Fruit fly (Drosophila melanogaster) whole organism, embryonic: Measurements from ENCODE around the gene CDase.

Experiments used
- BEAF-32 ChIP-seq: fragments of 200-800 bp; sonication (Bioruptor generic); optimal IDR thresholded peaks from 3 replicates; lab custom pipeline; 2017; ENCODE audit warnings: missing biosample characterization, missing genetic modification characterization, mild to moderate bottlenecking, moderate library complexity, missing genetic modification reagents
- BtbVII ChIP-seq: fragments of 200-800 bp; sonication (Bioruptor generic); optimal IDR thresholded peaks from 3 replicates; lab custom pipeline; 2017; ENCODE audit warnings: missing biosample characterization, mild to moderate bottlenecking, missing genetic modification characterization
- CG10431 ChIP-seq: fragments of 200-800 bp; sonication (Bioruptor generic); optimal IDR thresholded peaks from 3 replicates; lab custom pipeline; 2018; ENCODE audit warnings: missing biosample characterization, mild to moderate bottlenecking, missing genetic modification characterization
- CG11247 ChIP-seq: fragments of 200-800 bp; sonication (Bioruptor generic); IDR thresholded peaks from 2 replicates; pipeline ENCODE4 v1.3.6; 2022; ENCODE audit warnings: missing biosample characterization, missing genetic modification characterization
- CG11398 ChIP-seq: fragments of 200-800 bp; sonication (Bioruptor generic); optimal IDR thresholded peaks from 2 replicates; lab custom pipeline; 2016; ENCODE audit warnings: missing biosample characterization, missing genetic modification characterization
- CG11504 ChIP-seq: fragments of 200-800 bp; sonication (Bioruptor generic); optimal IDR thresholded peaks from 3 replicates; lab custom pipeline; 2019; ENCODE audit warnings: missing biosample characterization, mild to moderate bottlenecking, missing genetic modification characterization, moderate library complexity
- CG12155 ChIP-seq: fragments of 200-800 bp; sonication (Bioruptor generic); optimal IDR thresholded peaks from 3 replicates; lab custom pipeline; 2016; ENCODE audit warnings: missing biosample characterization, missing genetic modification characterization
- CG12236 ChIP-seq: fragments of 200-800 bp; sonication (Bioruptor generic); optimal IDR thresholded peaks from 2 replicates; lab custom pipeline; 2016; ENCODE audit warnings: missing biosample characterization, missing genetic modification characterization
- CG13424 ChIP-seq: fragments of 200-800 bp; sonication (Bioruptor generic); optimal IDR thresholded peaks from 2 replicates; lab custom pipeline; 2019; ENCODE audit warnings: missing biosample characterization, mild to moderate bottlenecking, missing genetic modification characterization, moderate library complexity
- CG14441 ChIP-seq: fragments of 200-800 bp; sonication (Bioruptor generic); IDR thresholded peaks from 2 replicates; pipeline ENCODE4 v1.3.6; 2022; ENCODE audit warnings: missing biosample characterization, missing genetic modification characterization
- CG17802 ChIP-seq: fragments of 200-800 bp; sonication (Bioruptor generic); optimal IDR thresholded peaks from 2 replicates; lab custom pipeline; 2018; ENCODE audit warnings: missing biosample characterization, mild to moderate bottlenecking, missing genetic modification characterization, moderate library complexity
- CG18599 ChIP-seq: fragments of 200-800 bp; sonication (Bioruptor generic); optimal IDR thresholded peaks from 3 replicates; lab custom pipeline; 2017; ENCODE audit warnings: missing biosample characterization, missing genetic modification characterization, mild to moderate bottlenecking, moderate library complexity, missing genetic modification reagents
- CG32772 ChIP-seq: fragments of 200-800 bp; sonication (Bioruptor generic); IDR thresholded peaks from 2 replicates; pipeline ENCODE4 v1.3.6; 2022; ENCODE audit warnings: missing biosample characterization, missing genetic modification characterization
- CG33213 ChIP-seq: fragments of 200-800 bp; sonication (Bioruptor generic); optimal IDR thresholded peaks from 3 replicates; lab custom pipeline; 2016; ENCODE audit warnings: missing biosample characterization, missing genetic modification characterization
- CG4328 ChIP-seq: fragments of 200-800 bp; sonication (Bioruptor generic); optimal IDR thresholded peaks from 3 replicates; lab custom pipeline; 2017; ENCODE audit warnings: missing biosample characterization, missing genetic modification reagents, missing genetic modification characterization
- CG43689 ChIP-seq: fragments of 200-800 bp; sonication (Bioruptor generic); IDR thresholded peaks from 2 replicates; pipeline ENCODE4 v1.3.6; 2022; ENCODE audit warnings: missing biosample characterization, missing genetic modification characterization
- CG4617 ChIP-seq: fragments of 200-800 bp; sonication (Bioruptor generic); optimal IDR thresholded peaks from 3 replicates; lab custom pipeline; 2016; ENCODE audit warnings: missing biosample characterization, missing genetic modification characterization, borderline replicate concordance
- CG4707 ChIP-seq: fragments of 200-800 bp; sonication (Bioruptor generic); optimal IDR thresholded peaks from 2 replicates; lab custom pipeline; 2018; ENCODE audit warnings: missing biosample characterization, mild to moderate bottlenecking, missing genetic modification characterization, moderate library complexity
- CG5245 ChIP-seq: fragments of 200-800 bp; sonication (Bioruptor generic); optimal IDR thresholded peaks from 3 replicates; lab custom pipeline; 2016; ENCODE audit warnings: missing biosample characterization, missing genetic modification characterization
- CG8478 ChIP-seq: fragments of >200 bp; optimal IDR thresholded peaks from 2 replicates; lab custom pipeline; 2018
- CG9932 ChIP-seq: fragments of 200-800 bp; sonication (Bioruptor generic); IDR thresholded peaks from 2 replicates; pipeline ENCODE4 v1.3.6; 2022; ENCODE audit warnings: missing biosample characterization, missing genetic modification characterization
- CoRest ChIP-seq: fragments of 200-800 bp; sonication (Bioruptor generic); optimal IDR thresholded peaks from 3 replicates; lab custom pipeline; 2018; ENCODE audit warnings: missing biosample characterization, mild to moderate bottlenecking, missing genetic modification characterization, moderate library complexity
- D19A ChIP-seq: fragments of 200-800 bp; optimal IDR thresholded peaks from 3 replicates; lab custom pipeline; 2019; ENCODE audit warnings: missing biosample characterization, mild to moderate bottlenecking, missing genetic modification characterization, moderate library complexity
- Dp ChIP-seq: fragments of 200-800 bp; sonication (Bioruptor generic); optimal IDR thresholded peaks from 2 replicates; lab custom pipeline; 2018; ENCODE audit warnings: missing biosample characterization, mild to moderate bottlenecking, missing genetic modification characterization, moderate library complexity
- Drgx ChIP-seq: fragments of 200-800 bp; sonication (Bioruptor generic); IDR thresholded peaks from 2 replicates; pipeline ENCODE4 v1.3.6; 2022; ENCODE audit warnings: missing biosample characterization, missing genetic modification characterization
- Hsf ChIP-seq: fragments of 200-800 bp; sonication (Bioruptor generic); optimal IDR thresholded peaks from 3 replicates; lab custom pipeline; 2016; ENCODE audit warnings: missing biosample characterization, missing genetic modification characterization
- Mes4 ChIP-seq: fragments of 200-800 bp; sonication (Bioruptor generic); optimal IDR thresholded peaks from 2 replicates; lab custom pipeline; 2016; ENCODE audit warnings: missing biosample characterization, missing genetic modification characterization
- Neu2 ChIP-seq: fragments of 200-800 bp; sonication (Bioruptor generic); optimal IDR thresholded peaks from 3 replicates; lab custom pipeline; 2016; ENCODE audit warnings: missing biosample characterization, missing genetic modification characterization, borderline replicate concordance
- Oli ChIP-seq: fragments of 200-800 bp; sonication (Bioruptor generic); optimal IDR thresholded peaks from 2 replicates; lab custom pipeline; 2018; ENCODE audit warnings: missing biosample characterization, mild to moderate bottlenecking, missing genetic modification characterization, moderate library complexity
- PHDP ChIP-seq: fragments of 200-800 bp; sonication (Bioruptor generic); optimal IDR thresholded peaks from 3 replicates; lab custom pipeline; 2018; ENCODE audit warnings: missing biosample characterization, mild to moderate bottlenecking, missing genetic modification characterization, moderate library complexity
- Trl ChIP-seq, 3 experiments: fragments of >200 bp in 2 of 3; fragments of 200-800 bp in 1 of 3; sonication (Bioruptor generic) in 1 of 3; optimal IDR thresholded peaks; 2 replicates in 1 of 3; 3 replicates in 2 of 3; lab custom pipeline; 2016 to 2017; ENCODE audit warnings: missing biosample characterization in 1 of 3, missing genetic modification characterization in 1 of 3
- ac ChIP-seq: fragments of 200-800 bp; sonication (Bioruptor generic); optimal IDR thresholded peaks from 3 replicates; lab custom pipeline; 2017; ENCODE audit warnings: missing biosample characterization, mild to moderate bottlenecking, missing genetic modification characterization
- aop ChIP-seq: fragments of 200-800 bp; sonication (Bioruptor generic); IDR thresholded peaks from 2 replicates; pipeline ENCODE4 v1.3.6; 2022; ENCODE audit warnings: missing biosample characterization, missing genetic modification characterization
- bigmax ChIP-seq: fragments of 200-800 bp; sonication (Bioruptor generic); optimal IDR thresholded peaks from 2 replicates; lab custom pipeline; 2018; ENCODE audit warnings: missing biosample characterization, mild to moderate bottlenecking, missing genetic modification characterization
- cad ChIP-seq: fragments of >200 bp; optimal IDR thresholded peaks from 2 replicates; lab custom pipeline; 2017; ENCODE audit warnings: missing biosample characterization, missing genetic modification characterization
- crc ChIP-seq: fragments of 200-800 bp; sonication (Bioruptor generic); optimal IDR thresholded peaks from 2 replicates; lab custom pipeline; 2016; ENCODE audit warnings: missing biosample characterization, missing genetic modification characterization
- croc ChIP-seq: fragments of 200-800 bp; sonication (Bioruptor generic); conservative IDR thresholded peaks from 3 replicates; pipeline ENCODE4 v1.3.6; 2022; ENCODE audit warnings: missing biosample characterization, missing genetic modification characterization
- dan ChIP-seq: fragments of 200-800 bp; sonication (Bioruptor generic); IDR thresholded peaks from 2 replicates; pipeline ENCODE4 v1.3.6; 2022; ENCODE audit warnings: missing biosample characterization, missing genetic modification characterization
- dmrt99B ChIP-seq: fragments of 200-800 bp; sonication (Bioruptor generic); optimal IDR thresholded peaks from 2 replicates; lab custom pipeline; 2018; ENCODE audit warnings: missing biosample characterization, mild to moderate bottlenecking, missing genetic modification characterization, moderate library complexity
- exex ChIP-seq: fragments of 200-800 bp; sonication (Bioruptor generic); optimal IDR thresholded peaks from 4 replicates; lab custom pipeline; 2018; ENCODE audit warnings: missing biosample characterization, mild to moderate bottlenecking, missing genetic modification characterization, moderate library complexity
- fu2 ChIP-seq: fragments of 200-800 bp; sonication (Bioruptor generic); optimal IDR thresholded peaks from 2 replicates; lab custom pipeline; 2016; ENCODE audit warnings: missing biosample characterization, missing genetic modification characterization
- gsb ChIP-seq: fragments of 200-800 bp; sonication (Bioruptor generic); IDR thresholded peaks from 2 replicates; pipeline ENCODE4 v1.3.6; 2022; ENCODE audit warnings: missing biosample characterization, missing genetic modification characterization
- kah ChIP-seq: fragments of 200-800 bp; sonication (Bioruptor generic); optimal IDR thresholded peaks from 2 replicates; lab custom pipeline; 2018; ENCODE audit warnings: missing biosample characterization, mild to moderate bottlenecking, missing genetic modification characterization
- kay ChIP-seq: fragments of 200-800 bp; sonication (Bioruptor generic); optimal IDR thresholded peaks from 2 replicates; lab custom pipeline; 2016; ENCODE audit warnings: missing biosample characterization, missing genetic modification characterization
- lab ChIP-seq: fragments of 200-800 bp; sonication (Bioruptor generic); optimal IDR thresholded peaks from 3 replicates; lab custom pipeline; 2017; ENCODE audit warnings: missing biosample characterization, missing genetic modification characterization, mild to moderate bottlenecking, moderate library complexity, missing genetic modification reagents
- lmd ChIP-seq: fragments of 200-800 bp; sonication (Bioruptor generic); IDR thresholded peaks from 2 replicates; pipeline ENCODE4 v1.3.6; 2022; ENCODE audit warnings: missing biosample characterization, missing genetic modification characterization
- nmo ChIP-seq: fragments of 200-800 bp; sonication (Bioruptor generic); optimal IDR thresholded peaks from 2 replicates; lab custom pipeline; 2018; ENCODE audit warnings: missing biosample characterization, mild to moderate bottlenecking, missing genetic modification characterization, moderate library complexity
- pb ChIP-seq: fragments of 200-800 bp; sonication (Bioruptor generic); optimal IDR thresholded peaks from 3 replicates; lab custom pipeline; 2016; ENCODE audit warnings: missing biosample characterization, missing genetic modification characterization
- tap ChIP-seq: fragments of 200-800 bp; optimal IDR thresholded peaks from 3 replicates; lab custom pipeline; 2019; ENCODE audit warnings: missing biosample characterization, mild to moderate bottlenecking, missing genetic modification characterization, moderate library complexity
- unpg ChIP-seq: fragments of 200-800 bp; sonication (Bioruptor generic); optimal IDR thresholded peaks from 3 replicates; lab custom pipeline; 2018; ENCODE audit warnings: missing biosample characterization, mild to moderate bottlenecking, missing genetic modification characterization, moderate library complexity

Gene CDase

DNA sequence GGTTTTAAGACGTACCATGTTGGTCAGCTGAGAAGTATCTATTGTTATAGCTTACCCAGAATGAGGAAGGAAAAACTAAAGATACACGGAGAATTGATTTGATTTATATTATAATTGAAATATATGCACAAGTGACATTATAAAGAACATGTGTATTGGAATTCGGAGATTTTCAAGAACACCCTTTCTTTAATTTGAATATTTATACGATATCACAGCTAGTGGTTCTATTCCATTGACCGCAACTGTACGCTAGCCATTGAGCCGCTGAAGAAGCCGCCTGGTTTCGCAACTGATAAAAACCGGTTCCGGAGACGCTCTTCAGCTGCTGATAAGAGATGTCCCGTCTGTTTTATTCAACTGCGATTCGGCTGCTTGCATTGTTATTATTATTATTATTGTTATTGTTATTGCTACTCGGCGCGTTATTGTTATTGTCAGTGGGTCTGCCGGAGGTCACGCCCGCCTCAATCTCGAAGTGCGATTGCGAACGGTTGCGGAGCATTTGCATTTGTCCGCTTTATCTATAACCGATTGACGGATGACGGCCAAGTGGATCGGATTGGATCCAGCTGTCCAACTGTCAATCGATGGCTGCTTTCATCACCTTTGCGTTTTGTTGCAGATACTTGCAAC, 2.4 kb downstream of the CDase start (continued):
- no peak for TF ChIP-seq exex (tag; lab: Kevin White, UChicago)
- TF ChIP-seq CG8478 (lab: Kevin White, UChicago) = no peak
- TF ChIP-seq CG43689 (GFP tag; lab: Robert Waterston, UW) = no peak
- TF ChIP-seq CoRest = peak; percentile 41
- peak; percentile 51; the same call in 1 of the 2 replicates for TF ChIP-seq Drgx (GFP tag; lab: Robert Waterston, UW)
- no peak for TF ChIP-seq dan (GFP tag; lab: Robert Waterston, UW)
- TF ChIP-seq gsb (GFP tag; lab: Robert Waterston, UW) = no peak
- peak; percentile 31 for TF ChIP-seq nmo (GFP tag; lab: Kevin White, UChicago)
- peak; percentile 29 for TF ChIP-seq PHDP (tag; lab: Kevin White, UChicago)
- TF ChIP-seq BEAF-32 (GFP tag; lab: Kevin White, UChicago) = no peak
- TF ChIP-seq pb (GFP tag; lab: Kevin White, UChicago) = no peak
- TF ChIP-seq tap (tag; lab: Kevin White, UChicago) = peak; percentile 28
- no peak for TF ChIP-seq CG5245 (GFP tag; lab: Kevin White, UChicago)
- no peak for TF ChIP-seq kah
- TF ChIP-seq Trl (optimal IDR thresholded peaks at IDR 0.05; lab: Kevin White, UChicago) = no peak
- no peak for TF ChIP-seq Trl (GFP tag; optimal IDR thresholded peaks at IDR 0.05; lab: Kevin White, UChicago)
- TF ChIP-seq Mes4 (GFP tag; lab: Kevin White, UChicago) = no peak
- TF ChIP-seq lmd = no peak
- TF ChIP-seq CG12236 (GFP tag; lab: Kevin White, UChicago) = no peak
- TF ChIP-seq dmrt99B = peak; percentile 68
- TF ChIP-seq CG11504 = peak; percentile 59
- TF ChIP-seq Neu2 (GFP tag; lab: Kevin White, UChicago) = no peak
- TF ChIP-seq CG11398 (GFP tag; lab: Kevin White, UChicago) = no peak
- TF ChIP-seq CG32772 (GFP tag; lab: Robert Waterston, UW) = no peak
- no peak for TF ChIP-seq bigmax (GFP tag; lab: Kevin White, UChicago)
- no peak for TF ChIP-seq cad (GFP tag; lab: Kevin White, UChicago)
- peak; percentile 18 for TF ChIP-seq Oli (tag; lab: Kevin White, UChicago)
- TF ChIP-seq D19A (tag; lab: Kevin White, UChicago) = no peak
- no peak for TF ChIP-seq CG33213 (GFP tag; lab: Kevin White, UChicago)
- peak; percentile 28; the same call in 1 of the 2 replicates for TF ChIP-seq CG14441 (GFP tag; lab: Robert Waterston, UW)
- TF ChIP-seq CG17802 = no peak
- TF ChIP-seq CG10431 = no peak
- no peak for TF ChIP-seq ac (GFP tag; lab: Kevin White, UChicago)
- no peak for TF ChIP-seq kay (GFP tag; lab: Kevin White, UChicago)
- TF ChIP-seq fu2 (GFP tag; lab: Kevin White, UChicago) = no peak
- no peak for TF ChIP-seq croc
- peak; percentile 16 for TF ChIP-seq CG18599 (GFP tag; lab: Kevin White, UChicago)
- TF ChIP-seq Hsf (GFP tag; lab: Kevin White, UChicago) = no peak
- peak; percentile 47 for TF ChIP-seq unpg
- no peak for TF ChIP-seq CG12155 (GFP tag; lab: Kevin White, UChicago)
- no peak for TF ChIP-seq CG4617 (GFP tag; lab: Kevin White, UChicago)
- no peak for TF ChIP-seq CG11247 (GFP tag; lab: Robert Waterston, UW)
- no peak for TF ChIP-seq BtbVII (GFP tag; lab: Kevin White, UChicago)
- no peak for TF ChIP-seq aop
- peak; percentile 6 for TF ChIP-seq CG4328 (GFP tag; lab: Kevin White, UChicago)
- TF ChIP-seq lab (GFP tag; lab: Kevin White, UChicago) = peak; percentile 51
- no peak for TF ChIP-seq crc (GFP tag; lab: Kevin White, UChicago)
- peak; percentile 41 for TF ChIP-seq CG13424
- TF ChIP-seq CG4707 (GFP tag; lab: Kevin White, UChicago) = no peak
- TF ChIP-seq Dp (GFP tag; lab: Kevin White, UChicago) = no peak
- TF ChIP-seq CG9932 (GFP tag; lab: Robert Waterston, UW) = no peak
